Worm (Caenorhabditis elegans) whole organism, mixed stage, embryonic: ENCODE data around the gene oig-2.

Source experiments
- nhr-237 ChIP-seq: fragments of 150-350 bp; optimal IDR thresholded peaks from 2 replicates; lab custom pipeline; 2014; ENCODE audit warnings: missing biosample characterization, missing genetic modification characterization
- nhr-28 ChIP-seq: fragments of 150-350 bp; optimal IDR thresholded peaks from 2 replicates; lab custom pipeline; 2014; ENCODE audit warnings: missing biosample characterization, missing genetic modification characterization

DNA sequence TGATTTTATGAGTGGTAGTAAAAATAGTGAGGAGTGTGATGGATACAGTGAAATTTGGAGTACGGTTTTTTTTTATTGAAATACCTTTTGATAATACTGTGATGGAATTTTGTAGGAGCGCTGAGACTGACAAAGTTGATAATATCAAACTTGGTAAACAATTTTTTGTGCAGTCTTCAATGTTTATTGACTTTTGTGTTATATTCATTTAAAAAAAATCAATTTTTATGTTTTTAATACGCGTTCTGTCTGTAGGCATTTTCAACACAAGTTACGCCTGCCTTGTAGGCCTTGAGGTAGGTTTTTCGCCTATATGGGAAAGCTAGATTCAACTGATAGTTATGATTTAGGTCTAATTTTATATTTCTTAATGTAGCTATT lies 3.1 kb downstream of the oig-2 start:
- no peak for TF ChIP-seq nhr-237 (tag; lab: Kevin White, UChicago)
- TF ChIP-seq nhr-28 (tag; lab: Kevin White, UChicago), result no peak
